Worm (Caenorhabditis elegans): ENCODE results near the gene irld-2.

Gene irld-2

ce11 chrX:13350123-13350798 lies 44.6 kb downstream of the irld-2 start:
- 0 out of 2 replicates have a peak, but pooled peaks have one; percentile 64 for TF ChIP-seq ztf-1 (GFP tag; conservative IDR thresholded peaks at IDR 0.05)
- TF ChIP-seq snpc-4 (tag; optimal IDR thresholded peaks at IDR 0.05) = no peak
- TF ChIP-seq nhr-129 (tag; optimal IDR thresholded peaks at IDR 0.05) = peak; percentile 4

DNA sequence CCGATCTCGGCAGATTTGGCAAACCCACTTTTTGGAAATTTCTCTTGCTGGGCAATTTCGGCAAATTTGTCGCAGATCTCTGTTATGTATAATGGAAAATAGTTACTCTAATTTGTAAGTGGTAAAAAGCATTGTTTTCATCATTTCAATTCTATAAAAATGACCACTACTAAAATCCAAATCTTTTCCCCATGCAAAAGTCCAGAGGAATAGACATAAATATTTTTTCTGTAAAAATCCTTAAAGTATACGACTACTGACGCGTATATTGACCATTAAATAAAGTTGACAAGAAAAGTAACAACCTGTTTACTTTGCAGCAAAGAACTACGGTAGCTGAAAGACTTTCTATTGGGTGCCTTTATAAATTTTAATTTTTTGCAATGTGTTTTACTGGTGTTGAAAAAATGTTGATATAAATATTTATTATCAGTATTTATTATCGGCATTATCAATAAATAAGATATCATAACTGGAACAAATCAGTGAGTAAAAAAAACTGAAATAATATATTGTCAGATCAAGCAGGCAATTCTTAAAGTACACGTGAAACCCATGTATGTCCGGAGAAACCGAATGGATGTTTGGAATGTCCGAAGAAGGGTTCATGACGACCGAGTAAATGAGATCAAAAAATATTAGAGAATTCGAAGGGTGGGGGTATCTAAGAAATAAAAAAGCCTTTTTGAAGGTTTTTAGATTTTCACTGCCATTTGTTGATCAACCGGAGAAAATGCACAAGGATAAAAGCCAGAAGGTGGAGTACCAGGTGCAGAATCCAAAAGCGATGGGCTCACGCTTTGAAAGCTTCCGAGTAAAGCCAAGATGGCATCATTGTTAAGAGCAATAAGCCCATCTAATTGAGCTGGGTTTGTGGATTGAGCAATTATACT lies 45.4 kb downstream of the irld-2 start:
- TF ChIP-seq mdl-1 (tag; optimal IDR thresholded peaks at IDR 0.05) (no peak), gmeb-1 (tag; optimal IDR thresholded peaks at IDR 0.05) (no peak), mbf-1 (tag; optimal IDR thresholded peaks at IDR 0.05) (no peak), zag-1 (tag; optimal IDR thresholded peaks at IDR 0.05) (no peak), unc-62 (GFP tag; optimal IDR thresholded peaks at IDR 0.05) (peak; percentile 17), peb-1 (tag; optimal IDR thresholded peaks at IDR 0.05) (no peak), F13H6.1 (tag; optimal IDR thresholded peaks at IDR 0.05) (peak; percentile 37), ceh-82 (tag; optimal IDR thresholded peaks at IDR 0.05) (no peak), mab-5 (tag; optimal IDR thresholded peaks at IDR 0.05) (no peak), Y55F3AM.14 (GFP tag; optimal IDR thresholded peaks at IDR 0.05) (peak; percentile 71), lin-39 (tag; optimal IDR thresholded peaks at IDR 0.05) (no peak), unc-39 (tag; optimal IDR thresholded peaks at IDR 0.05) (no peak), nhr-129 (tag; optimal IDR thresholded peaks at IDR 0.05) (no peak), egl-27 (tag; optimal IDR thresholded peaks at IDR 0.05) (no peak), elt-1 (tag; optimal IDR thresholded peaks at IDR 0.05) (no peak), lin-13 (GFP tag; optimal IDR thresholded peaks at IDR 0.05) (peak; percentile 71), ceh-16 (tag; optimal IDR thresholded peaks at IDR 0.05) (no peak), nhr-12 (tag; optimal IDR thresholded peaks at IDR 0.05) (no peak), sma-9 (GFP tag; optimal IDR thresholded peaks at IDR 0.05) (peak; percentile 52), sma-9 (tag; optimal IDR thresholded peaks at IDR 0.05) (no peak), ZK546.5 (tag; optimal IDR thresholded peaks at IDR 0.05) (no peak), ztf-11 (tag; optimal IDR thresholded peaks at IDR 0.05) (no peak), ztf-1 (GFP tag; conservative IDR thresholded peaks at IDR 0.05) (0 out of 2 replicates have a peak, but pooled peaks have one; percentile 28), nhr-25 (tag; optimal IDR thresholded peaks at IDR 0.05) (peak; percentile 62), ztf-4 (tag; optimal IDR thresholded peaks at IDR 0.05) (peak; percentile 71), nhr-21 (tag; optimal IDR thresholded peaks at IDR 0.05) (peak; percentile 84), sem-4 (tag; optimal IDR thresholded peaks at IDR 0.05) (peak; percentile 21), blmp-1 (tag; optimal IDR thresholded peaks at IDR 0.05; ENCODE audit: insufficient read depth) (no peak), nhr-23 (tag; optimal IDR thresholded peaks at IDR 0.05) (no peak), dmd-4 (tag; optimal IDR thresholded peaks at IDR 0.05) (no peak), unc-55 (GFP tag; optimal IDR thresholded peaks at IDR 0.05) (no peak), lin-11 (tag; optimal IDR thresholded peaks at IDR 0.05) (no peak), nhr-11 (tag; optimal IDR thresholded peaks at IDR 0.05) (peak; percentile 63), sma-3 (GFP tag; optimal IDR thresholded peaks at IDR 0.05) (peak; percentile 73), nhr-77 (tag; optimal IDR thresholded peaks at IDR 0.05) (no peak), elt-3 (tag; optimal IDR thresholded peaks at IDR 0.05) (no peak), snpc-4 (tag; optimal IDR thresholded peaks at IDR 0.05) (no peak), aly-2 (tag; optimal IDR thresholded peaks at IDR 0.05) (no peak), nhr-237 (tag; optimal IDR thresholded peaks at IDR 0.05) (no peak), ama-1 (optimal IDR thresholded peaks at IDR 0.05) (peak; percentile 88), skn-1 (tag; optimal IDR thresholded peaks at IDR 0.05) (no peak), nhr-10 (tag; optimal IDR thresholded peaks at IDR 0.05) (no peak), fos-1 (tag; optimal IDR thresholded peaks at IDR 0.05) (no peak), C34F6.9 (tag; optimal IDR thresholded peaks at IDR 0.05) (no peak), lsy-2 (tag; optimal IDR thresholded peaks at IDR 0.05) (peak in 1 of 2 experiments; percentile 66), crh-2 (tag; optimal IDR thresholded peaks at IDR 0.05) (peak; percentile 72), nhr-6 (tag; optimal IDR thresholded peaks at IDR 0.05) (no peak), R02D3.7 (tag; optimal IDR thresholded peaks at IDR 0.05) (no peak), alr-1 (tag; optimal IDR thresholded peaks at IDR 0.05) (no peak)

Data from whole organism, L2 larva.